Worm (Caenorhabditis elegans): Measurements from ENCODE around the gene srz-32.

DNA sequence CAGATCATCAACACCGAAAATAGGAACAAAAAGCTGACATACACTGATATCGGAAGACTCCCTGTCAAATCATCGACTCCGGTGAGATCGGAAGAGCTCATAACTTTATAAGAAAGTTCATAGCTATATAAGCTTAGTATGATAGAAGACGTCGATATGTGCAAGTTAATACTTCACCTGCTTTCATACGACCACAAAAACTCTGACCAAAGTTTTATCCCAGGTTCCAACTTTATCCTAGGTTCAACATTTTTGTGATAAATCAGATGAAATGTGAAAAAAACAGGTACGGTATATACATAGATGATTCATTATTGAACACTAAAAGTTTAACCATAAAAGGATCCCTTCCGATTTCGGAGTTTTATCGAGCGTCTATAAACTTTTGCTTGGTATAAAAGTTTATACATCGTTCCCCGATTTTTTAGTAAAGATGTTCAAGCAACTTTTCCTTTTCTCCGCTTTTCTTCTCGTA, 42.8 kb downstream of the srz-32 start, which contains the start of the genes srz-70 and C09G12.5:
- TF ChIP-seq hmg-4 (GFP tag; optimal IDR thresholded peaks at IDR 0.05) (no peak), flt-1 (GFP tag; IDR thresholded peaks at IDR 0.05) (no peak), tbx-11 (GFP tag; IDR thresholded peaks at IDR 0.05) (no peak), ceh-36 (tag; optimal IDR thresholded peaks at IDR 0.05) (no peak), F13C5.2 (tag; optimal IDR thresholded peaks at IDR 0.05) (no peak), ama-1 (optimal IDR thresholded peaks at IDR 0.05) (no peak), tra-4 (tag; optimal IDR thresholded peaks at IDR 0.05) (no peak), sea-1 (GFP tag; conservative IDR thresholded peaks at IDR 0.05) (no peak), hnd-1 (tag; optimal IDR thresholded peaks at IDR 0.05) (no peak), ceh-13 (GFP tag; optimal IDR thresholded peaks at IDR 0.05) (no peak), pes-1 (GFP tag; IDR thresholded peaks at IDR 0.05) (no peak)
